Fruit fly (Drosophila melanogaster) whole organism, embryonic: Measurements from ENCODE around the gene CG32639.

Experiments
- Awh ChIP-seq: fragments of 200-800 bp; sonication (Bioruptor generic); IDR thresholded peaks from 2 replicates; pipeline ENCODE4, ENCODE4 v1.3.6; 2022; ENCODE audit warnings: missing biosample characterization, missing genetic modification characterization
- Bdp1 ChIP-seq: fragments of 200-800 bp; sonication (Bioruptor generic); optimal IDR thresholded peaks from 3 replicates; lab custom pipeline; 2016; ENCODE audit warnings: missing biosample characterization, missing genetic modification characterization
- CG13296 ChIP-seq: fragments of 200-800 bp; sonication (Bioruptor generic); optimal IDR thresholded peaks from 3 replicates; lab custom pipeline; 2018; ENCODE audit warnings: missing biosample characterization, mild to moderate bottlenecking, missing genetic modification characterization
- CG13775 ChIP-seq: fragments of 200-800 bp; sonication (Bioruptor generic); optimal IDR thresholded peaks from 3 replicates; lab custom pipeline; 2017; ENCODE audit warnings: missing biosample characterization, mild to moderate bottlenecking, missing genetic modification characterization
- CG15011 ChIP-seq: fragments of 200-800 bp; sonication (Bioruptor generic); optimal IDR thresholded peaks from 3 replicates; lab custom pipeline; 2018; ENCODE audit warnings: missing biosample characterization, mild to moderate bottlenecking, missing genetic modification characterization
- CG15514 ChIP-seq: fragments of 200-800 bp; sonication (Bioruptor generic); optimal IDR thresholded peaks from 3 replicates; lab custom pipeline; 2017; ENCODE audit warnings: missing biosample characterization, missing genetic modification characterization, mild to moderate bottlenecking, moderate library complexity, missing genetic modification reagents
- CG17612 ChIP-seq: fragments of 200-800 bp; sonication (Bioruptor generic); IDR thresholded peaks from 2 replicates; pipeline ENCODE4 v1.3.6; 2022; ENCODE audit warnings: missing biosample characterization, missing genetic modification characterization
- CG1832 ChIP-seq: fragments of 200-800 bp; sonication (Bioruptor generic); optimal IDR thresholded peaks from 2 replicates; lab custom pipeline; 2017; ENCODE audit warnings: missing biosample characterization, mild to moderate bottlenecking, missing genetic modification characterization, inconsistent platforms
- CG2199 ChIP-seq: fragments of 200-800 bp; sonication (Bioruptor generic); IDR thresholded peaks from 3 replicates; pipeline ENCODE4 v1.3.6; 2022; ENCODE audit warnings: missing biosample characterization, missing genetic modification characterization
- CG2875 ChIP-seq: fragments of 200-800 bp; sonication (Bioruptor generic); optimal IDR thresholded peaks from 2 replicates; lab custom pipeline; 2017; ENCODE audit warnings: missing biosample characterization, mild to moderate bottlenecking, missing genetic modification characterization, missing genetic modification reagents
- CG4424 ChIP-seq: fragments of 200-800 bp; sonication (Bioruptor generic); optimal IDR thresholded peaks from 3 replicates; lab custom pipeline; 2016; ENCODE audit warnings: missing biosample characterization, missing genetic modification characterization
- CG4617 ChIP-seq: fragments of 200-800 bp; sonication (Bioruptor generic); optimal IDR thresholded peaks from 3 replicates; lab custom pipeline; 2016; ENCODE audit warnings: missing biosample characterization, missing genetic modification characterization, borderline replicate concordance
- CG4730 ChIP-seq: fragments of 200-800 bp; sonication (Bioruptor generic); IDR thresholded peaks from 2 replicates; pipeline ENCODE4 v1.3.6; 2022; ENCODE audit warnings: missing biosample characterization, missing genetic modification characterization
- CG6683 ChIP-seq: fragments of 200-800 bp; sonication (Bioruptor generic); optimal IDR thresholded peaks from 2 replicates; lab custom pipeline; 2017; ENCODE audit warnings: missing biosample characterization, mild to moderate bottlenecking, missing genetic modification characterization, missing genetic modification reagents
- CG6689 ChIP-seq: fragments of 200-800 bp; sonication (Bioruptor generic); IDR thresholded peaks from 2 replicates; pipeline ENCODE4 v1.3.6; 2022; ENCODE audit warnings: missing biosample characterization, missing genetic modification characterization
- CG7745 ChIP-seq: fragments of 200-800 bp; sonication (Bioruptor generic); optimal IDR thresholded peaks from 2 replicates; lab custom pipeline; 2018; ENCODE audit warnings: missing biosample characterization, mild to moderate bottlenecking, missing genetic modification characterization, moderate library complexity
- CG7786 ChIP-seq: fragments of 200-800 bp; sonication (Bioruptor generic); optimal IDR thresholded peaks from 2 replicates; lab custom pipeline; 2016; ENCODE audit warnings: missing biosample characterization, missing genetic modification characterization
- CG7963 ChIP-seq: fragments of 200-800 bp; sonication (Bioruptor generic); IDR thresholded peaks from 3 replicates; pipeline ENCODE4 v1.3.6; 2022; ENCODE audit warnings: missing biosample characterization, missing genetic modification characterization; ENCODE audit not compliant: partially characterized antibody
- CG8765 ChIP-seq: fragments of 200-800 bp; sonication (Bioruptor generic); IDR thresholded peaks from 2 replicates; pipeline ENCODE4 v1.3.6; 2022; ENCODE audit warnings: missing biosample characterization, missing genetic modification characterization
- CG8924 ChIP-seq: fragments of 200-800 bp; optimal IDR thresholded peaks from 3 replicates; lab custom pipeline; 2019; ENCODE audit warnings: missing biosample characterization, mild to moderate bottlenecking, missing genetic modification characterization, moderate library complexity
- CG8944 ChIP-seq: fragments of 200-800 bp; sonication (Bioruptor generic); optimal IDR thresholded peaks from 3 replicates; lab custom pipeline; 2016; ENCODE audit warnings: missing biosample characterization, missing genetic modification characterization
- Camta ChIP-seq: fragments of 200-800 bp; sonication (Bioruptor generic); optimal IDR thresholded peaks from 2 replicates; lab custom pipeline; 2016; ENCODE audit warnings: missing biosample characterization, missing genetic modification characterization
- Gsc ChIP-seq: fragments of 200-800 bp; sonication (Bioruptor generic); IDR thresholded peaks from 2 replicates; pipeline ENCODE4 v1.3.6; 2022; ENCODE audit warnings: missing biosample characterization, missing genetic modification characterization
- Hmr ChIP-seq: fragments of 200-800 bp; sonication (Bioruptor generic); optimal IDR thresholded peaks from 3 replicates; lab custom pipeline; 2017; ENCODE audit warnings: mild to moderate bottlenecking, missing biosample characterization, missing genetic modification reagents, missing genetic modification characterization
- MTF-1 ChIP-seq: fragments of 200-800 bp; sonication (Bioruptor generic); optimal IDR thresholded peaks from 2 replicates; lab custom pipeline; 2018; ENCODE audit warnings: missing biosample characterization, mild to moderate bottlenecking, missing genetic modification characterization, borderline replicate concordance
- Optix ChIP-seq: fragments of 200-800 bp; sonication (Bioruptor generic); IDR thresholded peaks from 3 replicates; pipeline ENCODE4 v1.3.6; 2022; ENCODE audit warnings: missing biosample characterization, missing genetic modification characterization
- Pdp1 ChIP-seq, 2 experiments: fragments of 200-800 bp; sonication (Bioruptor generic); optimal IDR thresholded peaks; 3 replicates each; lab custom pipeline; 2016; ENCODE audit warnings: missing biosample characterization in 2 of 2, missing genetic modification characterization in 2 of 2, mild to moderate bottlenecking in 1 of 2, moderate library complexity in 1 of 2
- Ravus ChIP-seq: fragments of 200-800 bp; sonication (Bioruptor generic); IDR thresholded peaks from 2 replicates; pipeline ENCODE4 v1.3.6; 2022; ENCODE audit warnings: missing biosample characterization, missing genetic modification characterization
- Rfx ChIP-seq: fragments of 200-800 bp; sonication (Bioruptor generic); IDR thresholded peaks from 2 replicates; pipeline ENCODE4 v1.3.6; 2022; ENCODE audit warnings: missing biosample characterization, missing genetic modification characterization
- Taf1 ChIP-seq: fragments of 200-800 bp; sonication (Bioruptor generic); IDR thresholded peaks from 2 replicates; pipeline ENCODE4 v1.3.6; 2022; ENCODE audit warnings: missing biosample characterization, missing genetic modification characterization
- Xbp1 ChIP-seq: fragments of 200-800 bp; sonication (Bioruptor generic); optimal IDR thresholded peaks from 3 replicates; lab custom pipeline; 2016; ENCODE audit warnings: missing biosample characterization, mild to moderate bottlenecking, missing genetic modification characterization
- ab ChIP-seq: fragments of 200-800 bp; sonication (Bioruptor generic); optimal IDR thresholded peaks from 2 replicates; lab custom pipeline; 2016; ENCODE audit warnings: missing biosample characterization, missing genetic modification characterization
- aop ChIP-seq: fragments of 200-800 bp; sonication (Bioruptor generic); IDR thresholded peaks from 2 replicates; pipeline ENCODE4 v1.3.6; 2022; ENCODE audit warnings: missing biosample characterization, missing genetic modification characterization
- corto ChIP-seq: fragments of 200-800 bp; sonication (Bioruptor generic); optimal IDR thresholded peaks from 2 replicates; lab custom pipeline; 2016; ENCODE audit warnings: missing biosample characterization, mild to moderate bottlenecking, missing genetic modification characterization, moderate library complexity
- dati ChIP-seq: fragments of 200-800 bp; sonication (Bioruptor generic); IDR thresholded peaks from 2 replicates; pipeline ENCODE4 v1.3.6; 2022; ENCODE audit warnings: missing biosample characterization, missing genetic modification characterization
- disco-r ChIP-seq: fragments of 200-800 bp; sonication (Bioruptor generic); optimal IDR thresholded peaks from 2 replicates; lab custom pipeline; 2016; ENCODE audit warnings: missing biosample characterization, missing genetic modification characterization
- esg ChIP-seq: fragments of 200-800 bp; sonication (Bioruptor generic); conservative IDR thresholded peaks from 2 replicates; pipeline ENCODE4 v1.3.6; 2022; ENCODE audit warnings: missing biosample characterization, missing genetic modification characterization
- gro ChIP-seq: fragments of 200-800 bp; sonication (Bioruptor generic); optimal IDR thresholded peaks from 2 replicates; lab custom pipeline; 2016; ENCODE audit warnings: missing biosample characterization, missing genetic modification characterization
- hbn ChIP-seq: fragments of 200-800 bp; sonication (Bioruptor generic); IDR thresholded peaks from 2 replicates; pipeline ENCODE4 v1.3.6; 2022; ENCODE audit warnings: missing biosample characterization, missing genetic modification characterization; ENCODE audit not compliant: partially characterized antibody
- maf-S ChIP-seq: fragments of 200-800 bp; sonication (Bioruptor generic); optimal IDR thresholded peaks from 2 replicates; lab custom pipeline; 2016; ENCODE audit warnings: missing biosample characterization, missing genetic modification characterization
- nmo ChIP-seq: fragments of 200-800 bp; sonication (Bioruptor generic); optimal IDR thresholded peaks from 2 replicates; lab custom pipeline; 2018; ENCODE audit warnings: missing biosample characterization, mild to moderate bottlenecking, missing genetic modification characterization, moderate library complexity
- pfk ChIP-seq: fragments of 200-800 bp; sonication (Bioruptor generic); optimal IDR thresholded peaks from 2 replicates; lab custom pipeline; 2018; ENCODE audit warnings: missing biosample characterization, mild to moderate bottlenecking, missing genetic modification characterization, moderate library complexity
- prd ChIP-seq, 3 experiments: fragments of >200 bp in 2 of 3; fragments of 200-800 bp in 1 of 3; sonication (Bioruptor generic) in 1 of 3; optimal IDR thresholded peaks in 2 of 3; IDR thresholded peaks in 1 of 3; 2 replicates in 2 of 3; 3 replicates in 1 of 3; pipeline versions ENCODE4 v1.3.6 to Lab custom; 2017 to 2022; ENCODE audit warnings: missing biosample characterization in 1 of 3, missing genetic modification characterization in 1 of 3
- ro ChIP-seq: fragments of 200-800 bp; sonication (Bioruptor generic); IDR thresholded peaks from 2 replicates; pipeline ENCODE4 v1.3.6; 2022; ENCODE audit warnings: missing biosample characterization, missing genetic modification characterization
- slbo ChIP-seq: fragments of 200-800 bp; sonication (Bioruptor generic); IDR thresholded peaks from 2 replicates; pipeline ENCODE4 v1.3.6; 2022; ENCODE audit warnings: missing biosample characterization, missing genetic modification characterization
- sob ChIP-seq: fragments of 200-800 bp; sonication (Bioruptor generic); IDR thresholded peaks from 2 replicates; pipeline ENCODE4 v1.3.6; 2022; ENCODE audit warnings: missing biosample characterization, missing genetic modification characterization
- tgo ChIP-seq: fragments of 200-800 bp; sonication (Bioruptor generic); IDR thresholded peaks from 3 replicates; pipeline ENCODE4 v1.3.6; 2022; ENCODE audit warnings: missing biosample characterization, missing genetic modification characterization
- vfl ChIP-seq: fragments of 200-800 bp; sonication (Bioruptor generic); optimal IDR thresholded peaks from 2 replicates; lab custom pipeline; 2016; ENCODE audit warnings: missing biosample characterization, missing genetic modification characterization
- vnd ChIP-seq: fragments of 200-800 bp; sonication (Bioruptor generic); IDR thresholded peaks from 3 replicates; pipeline ENCODE4 v1.3.6; 2022; ENCODE audit warnings: missing biosample characterization, missing genetic modification characterization; ENCODE audit not compliant: partially characterized antibody
- zfh1 ChIP-seq: fragments of 200-800 bp; sonication (Bioruptor generic); IDR thresholded peaks from 3 replicates; pipeline ENCODE4 v1.3.6; 2022; ENCODE audit warnings: missing biosample characterization, missing genetic modification characterization

The CG32639 gene

DNA sequence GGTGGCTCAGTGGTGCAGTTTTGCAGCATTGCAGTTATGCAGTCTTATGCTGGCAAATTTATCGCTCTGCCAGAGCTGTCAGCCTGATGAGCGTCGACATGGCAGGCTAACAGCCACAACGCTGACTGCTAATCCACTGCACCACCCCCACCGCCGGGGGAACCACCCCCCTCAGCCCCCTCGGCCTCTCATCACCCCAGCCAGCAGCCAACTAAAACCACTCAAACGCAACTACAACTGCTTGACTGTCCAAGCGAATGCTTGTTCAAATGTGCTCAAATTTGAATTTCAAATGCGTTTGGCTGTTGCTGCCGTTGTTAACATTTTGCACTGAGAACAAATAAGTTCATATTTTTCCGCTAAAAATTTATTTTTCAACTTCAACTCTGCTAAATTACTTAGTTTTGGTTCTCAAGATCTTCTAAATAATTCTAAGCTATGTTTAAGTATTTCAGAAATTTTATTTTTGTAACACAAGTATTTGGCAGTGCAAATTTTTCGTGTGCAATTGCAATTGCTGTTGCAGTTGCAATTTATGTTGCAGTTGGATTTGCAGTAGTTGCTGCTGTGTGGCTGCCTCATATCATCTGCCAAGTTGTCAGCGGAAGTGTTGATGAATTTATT is 2.0 kb upstream of the CG32639 start (continued):
- no peak for TF ChIP-seq esg (GFP tag; lab: Robert Waterston, UW)
- peak; percentile 25 for TF ChIP-seq CG4424 (GFP tag; lab: Kevin White, UChicago)
- no peak for TF ChIP-seq corto
- TF ChIP-seq Gsc (GFP tag; lab: Robert Waterston, UW): no peak
- peak; percentile 30; the same call in 1 of the 3 replicates for TF ChIP-seq tgo
- no peak for TF ChIP-seq MTF-1
- TF ChIP-seq Bdp1 (GFP tag; lab: Kevin White, UChicago): no peak
- no peak for TF ChIP-seq maf-S (GFP tag; lab: Kevin White, UChicago)
- TF ChIP-seq Awh (GFP tag; lab: Robert Waterston, UW): no peak
- no peak for TF ChIP-seq prd (optimal IDR thresholded peaks at IDR 0.05; lab: Kevin White, UChicago)
- peak; percentile 52; the same call in 2 of the 3 replicates for TF ChIP-seq prd (GFP tag; IDR thresholded peaks at IDR 0.05; lab: Robert Waterston, UW)
- TF ChIP-seq CG17612 (GFP tag; lab: Robert Waterston, UW): no peak
- no peak for TF ChIP-seq CG2875 (GFP tag; lab: Kevin White, UChicago)
- TF ChIP-seq CG6689 (GFP tag; lab: Robert Waterston, UW): peak; percentile 25; the same call in 1 of the 2 replicates
- TF ChIP-seq hbn (GFP tag; lab: Robert Waterston, UW): no peak
- TF ChIP-seq CG7963 (GFP tag; lab: Robert Waterston, UW): no peak
- TF ChIP-seq nmo (GFP tag; lab: Kevin White, UChicago): peak; percentile 23
- no peak for TF ChIP-seq CG8765 (GFP tag; lab: Robert Waterston, UW)
- no peak for TF ChIP-seq CG15514 (GFP tag; lab: Kevin White, UChicago)
- no peak for TF ChIP-seq CG4730 (GFP tag; lab: Robert Waterston, UW)
- TF ChIP-seq CG7786 (GFP tag; lab: Kevin White, UChicago): no peak
- TF ChIP-seq CG13296: no peak
- TF ChIP-seq gro (GFP tag; lab: Kevin White, UChicago): no peak
- TF ChIP-seq vnd (GFP tag; lab: Robert Waterston, UW): no peak
- TF ChIP-seq aop (GFP tag; lab: Robert Waterston, UW): no peak
- no peak for TF ChIP-seq Camta
- no peak for TF ChIP-seq pfk (GFP tag; lab: Kevin White, UChicago)
- no peak for TF ChIP-seq Ravus
- no peak for TF ChIP-seq CG1832 (GFP tag; lab: Kevin White, UChicago)
- no peak for TF ChIP-seq zfh1
- no peak for TF ChIP-seq slbo (GFP tag; lab: Robert Waterston, UW)
- no peak for TF ChIP-seq vfl (GFP tag; lab: Kevin White, UChicago)
- TF ChIP-seq CG2199 (GFP tag; lab: Robert Waterston, UW): 0 out of 3 replicates have a peak, but pooled peaks have one; percentile 10
- no peak for TF ChIP-seq Taf1 (GFP tag; lab: Robert Waterston, UW)
- TF ChIP-seq Xbp1 (GFP tag; lab: Kevin White, UChicago): peak; percentile 8
- TF ChIP-seq ab (GFP tag; lab: Kevin White, UChicago): no peak
- no peak for TF ChIP-seq Pdp1 (GFP tag; optimal IDR thresholded peaks at IDR 0.05; lab: Kevin White, UChicago)
- peak; percentile 7 for TF ChIP-seq CG8924 (tag; lab: Kevin White, UChicago)
- TF ChIP-seq CG15011 (GFP tag; lab: Kevin White, UChicago): no peak
- no peak for TF ChIP-seq sob (GFP tag; lab: Robert Waterston, UW)
- no peak for TF ChIP-seq disco-r (GFP tag; lab: Kevin White, UChicago)
- TF ChIP-seq CG8944 (GFP tag; lab: Kevin White, UChicago): no peak
- no peak for TF ChIP-seq CG7745
- TF ChIP-seq Hmr: no peak
- no peak for TF ChIP-seq ro (GFP tag; lab: Robert Waterston, UW)
- no peak for TF ChIP-seq CG13775
- TF ChIP-seq Rfx: no peak
- TF ChIP-seq CG6683 (GFP tag; lab: Kevin White, UChicago): no peak
- TF ChIP-seq Optix (GFP tag; lab: Robert Waterston, UW): no peak
- TF ChIP-seq CG4617 (GFP tag; lab: Kevin White, UChicago): no peak
- TF ChIP-seq dati (GFP tag; lab: Robert Waterston, UW): no peak
